Fruit fly (Drosophila melanogaster) whole organism, embryonic: ENCODE data around the gene Dlip1.
A peak's percentile ranks its signal among the peaks of the same experiment; 100 is the strongest.

Experiments used
- Awh ChIP-seq: fragments of 200-800 bp; sonication (Bioruptor generic); IDR thresholded peaks from 2 replicates; pipeline ENCODE4, ENCODE4 v1.3.6; 2022; ENCODE audit warnings: missing biosample characterization, missing genetic modification characterization
- BtbVII ChIP-seq: fragments of 200-800 bp; sonication (Bioruptor generic); optimal IDR thresholded peaks from 3 replicates; lab custom pipeline; 2017; ENCODE audit warnings: missing biosample characterization, mild to moderate bottlenecking, missing genetic modification characterization
- CG10654 ChIP-seq: fragments of 200-800 bp; sonication (Bioruptor generic); optimal IDR thresholded peaks from 2 replicates; lab custom pipeline; 2016; ENCODE audit warnings: missing biosample characterization, missing genetic modification characterization
- CG12104 ChIP-seq: fragments of 200-800 bp; sonication (Bioruptor generic); optimal IDR thresholded peaks from 3 replicates; lab custom pipeline; 2016; ENCODE audit warnings: missing biosample characterization, missing genetic modification characterization
- CG15696 ChIP-seq: fragments of 200-800 bp; sonication (Bioruptor generic); optimal IDR thresholded peaks from 2 replicates; lab custom pipeline; 2019; ENCODE audit warnings: missing biosample characterization, mild to moderate bottlenecking, missing genetic modification characterization, moderate library complexity
- CG16813 ChIP-seq: fragments of 200-800 bp; sonication (Bioruptor generic); IDR thresholded peaks from 3 replicates; pipeline ENCODE4 v1.3.6; 2022; ENCODE audit warnings: missing biosample characterization, missing genetic modification characterization; ENCODE audit not compliant: partially characterized antibody
- CG16863 ChIP-seq: fragments of 200-800 bp; sonication (Bioruptor generic); optimal IDR thresholded peaks from 3 replicates; lab custom pipeline; 2016; ENCODE audit warnings: missing biosample characterization, missing genetic modification characterization
- CG17612 ChIP-seq: fragments of 200-800 bp; sonication (Bioruptor generic); IDR thresholded peaks from 2 replicates; pipeline ENCODE4 v1.3.6; 2022; ENCODE audit warnings: missing biosample characterization, missing genetic modification characterization
- CG2116 ChIP-seq: fragments of 200-800 bp; sonication (Bioruptor generic); optimal IDR thresholded peaks from 3 replicates; lab custom pipeline; 2018; ENCODE audit warnings: missing biosample characterization, mild to moderate bottlenecking, missing genetic modification characterization
- CG33213 ChIP-seq: fragments of 200-800 bp; sonication (Bioruptor generic); optimal IDR thresholded peaks from 3 replicates; lab custom pipeline; 2016; ENCODE audit warnings: missing biosample characterization, missing genetic modification characterization
- CG3838 ChIP-seq: fragments of 200-800 bp; sonication (Bioruptor generic); optimal IDR thresholded peaks from 3 replicates; lab custom pipeline; 2016; ENCODE audit warnings: missing biosample characterization, missing genetic modification characterization
- CG42726 ChIP-seq: fragments of 200-800 bp; sonication (Bioruptor generic); IDR thresholded peaks from 2 replicates; pipeline ENCODE4 v1.3.6; 2022; ENCODE audit warnings: missing biosample characterization, missing genetic modification characterization; ENCODE audit not compliant: partially characterized antibody
- CG4707 ChIP-seq: fragments of 200-800 bp; sonication (Bioruptor generic); optimal IDR thresholded peaks from 2 replicates; lab custom pipeline; 2018; ENCODE audit warnings: missing biosample characterization, mild to moderate bottlenecking, missing genetic modification characterization, moderate library complexity
- CG7271 ChIP-seq: fragments of 200-800 bp; sonication (Bioruptor generic); optimal IDR thresholded peaks from 2 replicates; lab custom pipeline; 2018; ENCODE audit warnings: missing biosample characterization, mild to moderate bottlenecking, missing genetic modification characterization, moderate library complexity
- CG8478 ChIP-seq: fragments of >200 bp; optimal IDR thresholded peaks from 2 replicates; lab custom pipeline; 2018
- CG9437 ChIP-seq: fragments of 200-800 bp; sonication (Bioruptor generic); optimal IDR thresholded peaks from 2 replicates; lab custom pipeline; 2018; ENCODE audit warnings: missing biosample characterization, mild to moderate bottlenecking, missing genetic modification characterization
- D ChIP-seq, 2 experiments: fragments of 200-800 bp in 1 of 2; fragments of >200 bp in 1 of 2; sonication (Bioruptor generic) in 1 of 2; optimal IDR thresholded peaks; 2 replicates in 1 of 2; 3 replicates in 1 of 2; lab custom pipeline; 2017; ENCODE audit warnings: mild to moderate bottlenecking in 1 of 2, missing biosample characterization in 1 of 2, missing genetic modification characterization in 1 of 2, missing genetic modification reagents in 1 of 2
- Dll ChIP-seq: fragments of 200-800 bp; sonication (Bioruptor generic); IDR thresholded peaks from 4 replicates; pipeline ENCODE4 v1.3.6; 2022; ENCODE audit warnings: missing biosample characterization, missing genetic modification characterization; ENCODE audit not compliant: partially characterized antibody
- Gug ChIP-seq: fragments of 200-800 bp; sonication (Bioruptor generic); IDR thresholded peaks from 4 replicates; pipeline ENCODE4 v1.3.6; 2022; ENCODE audit warnings: missing biosample characterization, missing genetic modification characterization
- HLH3B ChIP-seq: fragments of 200-800 bp; sonication (Bioruptor generic); IDR thresholded peaks from 2 replicates; pipeline ENCODE4 v1.3.6; 2022; ENCODE audit warnings: missing biosample characterization, missing genetic modification characterization
- HLHmδ ChIP-seq: fragments of 200-800 bp; sonication (Bioruptor generic); optimal IDR thresholded peaks from 2 replicates; lab custom pipeline; 2018; ENCODE audit warnings: missing biosample characterization, mild to moderate bottlenecking, missing genetic modification characterization, moderate library complexity
- Hand ChIP-seq: fragments of 200-800 bp; sonication (Bioruptor generic); optimal IDR thresholded peaks from 2 replicates; lab custom pipeline; 2017; ENCODE audit warnings: mild to moderate bottlenecking, missing biosample characterization, missing genetic modification reagents, missing genetic modification characterization
- Hey ChIP-seq: fragments of 200-800 bp; sonication (Bioruptor generic); optimal IDR thresholded peaks from 3 replicates; lab custom pipeline; 2018; ENCODE audit warnings: missing biosample characterization, mild to moderate bottlenecking, missing genetic modification characterization
- Hr3 ChIP-seq: fragments of 200-800 bp; sonication (Bioruptor generic); optimal IDR thresholded peaks from 3 replicates; lab custom pipeline; 2016; ENCODE audit warnings: missing biosample characterization, missing genetic modification characterization
- Hr39 ChIP-seq: fragments of >200 bp; optimal IDR thresholded peaks from 2 replicates; lab custom pipeline; 2017
- Hsf ChIP-seq: fragments of 200-800 bp; sonication (Bioruptor generic); optimal IDR thresholded peaks from 3 replicates; lab custom pipeline; 2016; ENCODE audit warnings: missing biosample characterization, missing genetic modification characterization
- Jarid2 ChIP-seq: fragments of 200-800 bp; sonication (Bioruptor generic); optimal IDR thresholded peaks from 3 replicates; lab custom pipeline; 2017; ENCODE audit warnings: mild to moderate bottlenecking, missing biosample characterization, missing genetic modification reagents, missing genetic modification characterization
- NC2α ChIP-seq: fragments of 200-800 bp; sonication (Bioruptor generic); optimal IDR thresholded peaks from 2 replicates; lab custom pipeline; 2016; ENCODE audit warnings: missing biosample characterization, missing genetic modification characterization
- Opbp ChIP-seq: fragments of 200-800 bp; sonication (Bioruptor generic); IDR thresholded peaks from 3 replicates; pipeline ENCODE4 v1.3.6; 2022; ENCODE audit warnings: missing biosample characterization, missing genetic modification characterization; ENCODE audit not compliant: partially characterized antibody
- Optix ChIP-seq: fragments of 200-800 bp; sonication (Bioruptor generic); IDR thresholded peaks from 3 replicates; pipeline ENCODE4 v1.3.6; 2022; ENCODE audit warnings: missing biosample characterization, missing genetic modification characterization
- Side ChIP-seq: fragments of 200-800 bp; sonication (Bioruptor generic); optimal IDR thresholded peaks from 2 replicates; lab custom pipeline; 2016; ENCODE audit warnings: missing biosample characterization, missing genetic modification characterization
- amos ChIP-seq: fragments of 200-800 bp; sonication (Bioruptor generic); IDR thresholded peaks from 2 replicates; pipeline ENCODE4 v1.3.6; 2022; ENCODE audit warnings: missing biosample characterization, missing genetic modification characterization; ENCODE audit not compliant: partially characterized antibody
- bbx ChIP-seq: fragments of 200-800 bp; sonication (Bioruptor generic); IDR thresholded peaks from 2 replicates; pipeline ENCODE4 v1.3.6; 2022; ENCODE audit warnings: missing biosample characterization, missing genetic modification characterization; ENCODE audit not compliant: partially characterized antibody
- chif ChIP-seq, 2 experiments: fragments of 200-800 bp; sonication (Bioruptor generic); optimal IDR thresholded peaks; 3 replicates each; lab custom pipeline; 2016; ENCODE audit warnings: missing biosample characterization in 2 of 2, missing genetic modification characterization in 2 of 2
- chinmo ChIP-seq: fragments of 200-800 bp; sonication (Bioruptor generic); IDR thresholded peaks from 4 replicates; pipeline ENCODE4 v1.3.6; 2022; ENCODE audit warnings: missing biosample characterization, missing genetic modification characterization; ENCODE audit not compliant: partially characterized antibody
- corto ChIP-seq: fragments of 200-800 bp; sonication (Bioruptor generic); optimal IDR thresholded peaks from 2 replicates; lab custom pipeline; 2016; ENCODE audit warnings: missing biosample characterization, mild to moderate bottlenecking, missing genetic modification characterization, moderate library complexity
- crc ChIP-seq: fragments of 200-800 bp; sonication (Bioruptor generic); optimal IDR thresholded peaks from 2 replicates; lab custom pipeline; 2016; ENCODE audit warnings: missing biosample characterization, missing genetic modification characterization
- dan ChIP-seq: fragments of 200-800 bp; sonication (Bioruptor generic); IDR thresholded peaks from 2 replicates; pipeline ENCODE4 v1.3.6; 2022; ENCODE audit warnings: missing biosample characterization, missing genetic modification characterization
- dm ChIP-seq: fragments of 200-800 bp; sonication (Bioruptor generic); optimal IDR thresholded peaks from 3 replicates; lab custom pipeline; 2016; ENCODE audit warnings: missing biosample characterization, missing genetic modification characterization
- esg ChIP-seq: fragments of 200-800 bp; sonication (Bioruptor generic); conservative IDR thresholded peaks from 2 replicates; pipeline ENCODE4 v1.3.6; 2022; ENCODE audit warnings: missing biosample characterization, missing genetic modification characterization
- ewg ChIP-seq: fragments of 200-800 bp; sonication (Bioruptor generic); optimal IDR thresholded peaks from 3 replicates; lab custom pipeline; 2017; ENCODE audit warnings: mild to moderate bottlenecking, missing biosample characterization, missing genetic modification reagents, missing genetic modification characterization
- gt ChIP-seq: fragments of 200-800 bp; sonication (Bioruptor generic); IDR thresholded peaks from 2 replicates; pipeline ENCODE4 v1.3.6; 2022; ENCODE audit warnings: missing biosample characterization, missing genetic modification characterization
- mld ChIP-seq: fragments of 200-800 bp; sonication (Bioruptor generic); IDR thresholded peaks from 3 replicates; pipeline ENCODE4 v1.3.6; 2022; ENCODE audit warnings: missing biosample characterization, missing genetic modification characterization; ENCODE audit not compliant: partially characterized antibody
- org-1 ChIP-seq: fragments of 200-800 bp; sonication (Bioruptor generic); optimal IDR thresholded peaks from 2 replicates; lab custom pipeline; 2017; ENCODE audit warnings: missing biosample characterization, missing genetic modification characterization
- salm ChIP-seq: fragments of 200-800 bp; sonication (Bioruptor generic); optimal IDR thresholded peaks from 2 replicates; lab custom pipeline; 2018; ENCODE audit warnings: missing biosample characterization, mild to moderate bottlenecking, missing genetic modification characterization
- sd ChIP-seq: fragments of 200-800 bp; sonication (Bioruptor generic); optimal IDR thresholded peaks from 3 replicates; lab custom pipeline; 2018; ENCODE audit warnings: missing biosample characterization, mild to moderate bottlenecking, missing genetic modification characterization, moderate library complexity
- seq ChIP-seq: fragments of 200-800 bp; sonication (Bioruptor generic); IDR thresholded peaks from 2 replicates; pipeline ENCODE4 v1.3.6; 2022; ENCODE audit warnings: missing biosample characterization, missing genetic modification characterization
- sisA ChIP-seq: fragments of 200-800 bp; sonication (Bioruptor generic); IDR thresholded peaks from 2 replicates; pipeline ENCODE4 v1.3.6; 2022; ENCODE audit warnings: missing biosample characterization, missing genetic modification characterization
- slou ChIP-seq: fragments of 200-800 bp; sonication (Bioruptor generic); optimal IDR thresholded peaks from 3 replicates; lab custom pipeline; 2016; ENCODE audit warnings: missing biosample characterization, missing genetic modification characterization
- tup ChIP-seq: fragments of 200-800 bp; sonication (Bioruptor generic); optimal IDR thresholded peaks from 2 replicates; lab custom pipeline; 2016; ENCODE audit warnings: missing biosample characterization, mild to moderate bottlenecking, missing genetic modification characterization, moderate library complexity

Dlip1 gene

DNA sequence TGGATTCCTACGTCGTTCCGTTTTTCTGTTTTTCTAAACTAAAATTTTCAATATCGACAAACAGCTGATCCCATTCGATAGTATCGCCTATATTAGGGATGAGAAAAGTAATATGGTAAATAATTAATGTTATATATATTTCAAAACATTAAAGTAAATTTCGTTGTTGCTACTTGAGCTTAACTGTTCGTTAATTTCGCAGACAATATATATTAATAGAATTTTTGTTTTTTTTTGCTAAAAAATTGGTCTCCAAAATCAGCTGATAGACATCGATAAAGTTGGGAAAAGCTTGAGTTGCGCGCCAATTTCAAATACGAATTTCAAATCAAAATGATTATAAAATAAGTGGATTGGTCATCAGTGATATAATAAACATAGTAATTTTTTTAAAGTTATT lies 37.9 kb downstream of the Dlip1 start, which contains the start of gene CG12118 (continued):
- TF ChIP-seq Hr3 (GFP tag; lab: Kevin White, UChicago) (peak; percentile 84), CG7271 (tag; lab: Kevin White, UChicago) (peak; percentile 3), Hey (tag; lab: Kevin White, UChicago) (no peak), CG12104 (GFP tag; lab: Kevin White, UChicago) (peak; percentile 64), Hsf (peak; percentile 71), seq (GFP tag; lab: Robert Waterston, UW) (peak; percentile 73), CG16813 (GFP tag; lab: Robert Waterston, UW) (peak; percentile 92), dm (GFP tag; lab: Kevin White, UChicago) (no peak), Gug (GFP tag; lab: Robert Waterston, UW) (peak; percentile 58; the same call in 3 of the 4 replicates), CG16863 (peak; percentile 14), Optix (no peak), dan (GFP tag; lab: Robert Waterston, UW) (no peak), HLHmδ (GFP tag; lab: Kevin White, UChicago) (no peak), CG3838 (peak; percentile 38), corto (GFP tag; lab: Kevin White, UChicago) (peak; percentile 68), CG17612 (GFP tag; lab: Robert Waterston, UW) (peak; percentile 65), sd (peak; percentile 60), Hr39 (lab: Kevin White, UChicago) (no peak), CG42726 (GFP tag; lab: Robert Waterston, UW) (peak; percentile 70; the same call in 1 of the 2 replicates), amos (GFP tag; lab: Robert Waterston, UW) (peak; percentile 90), Dll (GFP tag; lab: Robert Waterston, UW) (peak; percentile 97), CG10654 (GFP tag; lab: Kevin White, UChicago) (peak; percentile 82), chinmo (GFP tag; lab: Robert Waterston, UW) (peak; percentile 72; the same call in 1 of the 4 replicates), D (optimal IDR thresholded peaks at IDR 0.05; lab: Kevin White, UChicago) (no peak), D (GFP tag; optimal IDR thresholded peaks at IDR 0.05; lab: Kevin White, UChicago) (peak; percentile 45), CG33213 (GFP tag; lab: Kevin White, UChicago) (no peak), gt (GFP tag; lab: Robert Waterston, UW) (no peak), HLH3B (peak; percentile 78), CG15696 (tag; lab: Kevin White, UChicago) (peak; percentile 62), Awh (peak; percentile 79; the same call in 1 of the 2 replicates), Hand (GFP tag; lab: Kevin White, UChicago) (peak; percentile 32), ewg (GFP tag; lab: Kevin White, UChicago) (peak; percentile 33), org-1 (GFP tag; lab: Kevin White, UChicago) (peak; percentile 28), slou (GFP tag; lab: Kevin White, UChicago) (peak; percentile 70), salm (tag; lab: Kevin White, UChicago) (peak; percentile 23), sisA (GFP tag; lab: Robert Waterston, UW) (peak; percentile 70), bbx (GFP tag; lab: Robert Waterston, UW) (peak; percentile 84), crc (GFP tag; lab: Kevin White, UChicago) (no peak), CG2116 (GFP tag; lab: Kevin White, UChicago) (peak; percentile 88), Opbp (GFP tag; lab: Robert Waterston, UW) (peak; percentile 85), CG4707 (GFP tag; lab: Kevin White, UChicago) (no peak), tup (GFP tag; lab: Kevin White, UChicago) (peak; percentile 34), Side (GFP tag; lab: Kevin White, UChicago) (peak; percentile 3), CG9437 (GFP tag; lab: Kevin White, UChicago) (peak; percentile 71), Jarid2 (GFP tag; lab: Kevin White, UChicago) (no peak), BtbVII (GFP tag; lab: Kevin White, UChicago) (peak; percentile 36), mld (GFP tag; lab: Robert Waterston, UW) (peak; percentile 90; the same call in 2 of the 3 replicates), chif (GFP tag; optimal IDR thresholded peaks at IDR 0.05; lab: Kevin White, UChicago) (peak; percentile 0 to 52), CG8478 (lab: Kevin White, UChicago) (no peak), NC2α (GFP tag; lab: Kevin White, UChicago) (no peak), esg (peak; percentile 70)
